Fruit fly (Drosophila melanogaster): Measurements from ENCODE around the gene Eph.

Eph gene

dm6 chr4:647388-647787 is 36.9 kb downstream of the Eph start:
- no peak for TF ChIP-seq Ets96B (tag; optimal IDR thresholded peaks at IDR 0.05)
- TF ChIP-seq Sox102F (GFP tag; optimal IDR thresholded peaks at IDR 0.05) = no peak
- no peak for TF ChIP-seq Sox15 (GFP tag; optimal IDR thresholded peaks at IDR 0.05)
- TF ChIP-seq Lpt (GFP tag; optimal IDR thresholded peaks at IDR 0.05) = no peak
- TF ChIP-seq dac (GFP tag; optimal IDR thresholded peaks at IDR 0.05) = no peak
- TF ChIP-seq CG6808 (GFP tag; optimal IDR thresholded peaks at IDR 0.05) = no peak
- TF ChIP-seq Sox14 (GFP tag; optimal IDR thresholded peaks at IDR 0.05) = no peak
- TF ChIP-seq CG8632 (GFP tag; optimal IDR thresholded peaks at IDR 0.05) = no peak
- no peak for TF ChIP-seq salr (GFP tag; optimal IDR thresholded peaks at IDR 0.05)

- TF ChIP-seq pdm3 (GFP tag; optimal IDR thresholded peaks at IDR 0.05) = no peak
- TF ChIP-seq Lpt (GFP tag; optimal IDR thresholded peaks at IDR 0.05) = no peak
- TF ChIP-seq CG7368 (GFP tag; optimal IDR thresholded peaks at IDR 0.05) = no peak
These were observed 48.6 kb downstream of the Eph start for dm6 chr4:659058-659588.

DNA sequence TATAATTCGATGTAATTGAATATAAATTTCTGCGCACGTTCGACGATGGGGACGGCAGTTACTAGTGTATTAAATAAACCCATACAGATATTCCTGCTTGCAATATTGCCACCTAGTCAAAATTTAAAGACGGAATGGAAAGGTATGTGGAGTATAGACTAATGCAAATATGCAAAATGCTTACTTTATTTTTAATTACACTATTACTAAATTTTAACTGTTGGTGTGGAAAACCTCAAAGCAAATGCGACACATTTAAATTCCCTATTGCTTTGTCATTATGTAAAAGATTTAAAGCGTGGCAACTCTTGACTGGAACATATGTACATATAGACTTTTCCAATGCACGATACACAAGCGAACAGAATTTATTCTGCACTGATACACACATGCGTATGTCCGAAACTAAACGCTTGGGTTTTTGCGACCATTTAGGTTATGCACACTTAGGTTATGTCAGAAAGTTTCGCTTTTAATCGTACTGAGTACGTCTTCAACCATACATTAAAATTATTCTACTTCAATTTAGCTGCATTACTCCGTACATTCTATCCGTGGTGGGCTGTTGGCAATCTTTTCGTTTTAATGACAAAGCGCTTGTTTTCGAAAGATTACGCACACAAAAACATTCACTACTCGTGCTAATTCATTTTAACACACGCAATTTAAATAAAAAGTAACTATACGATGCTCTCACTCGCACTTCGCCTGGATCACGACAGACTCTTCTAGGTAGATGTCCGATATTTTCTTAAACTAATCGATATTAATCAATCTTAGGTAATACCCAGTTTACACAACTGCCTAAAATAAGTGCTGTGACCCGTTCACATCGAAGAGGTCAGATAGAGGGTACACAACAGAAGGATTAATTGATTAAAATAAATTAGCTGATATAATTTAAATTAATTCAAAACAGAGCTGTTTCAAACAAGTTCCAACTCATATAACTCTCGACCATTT is 49.7 kb downstream of the Eph start, which contains the start of gene gw:
Gene gw, minus strand, starts transcription at position 725 of the 963 bp plus-strand sequence.
- peak; percentile 82 for TF ChIP-seq Sox102F (GFP tag; optimal IDR thresholded peaks at IDR 0.05)
- peak; percentile 84 for TF ChIP-seq CG10631 (GFP tag; optimal IDR thresholded peaks at IDR 0.05)
- TF ChIP-seq dac (GFP tag; optimal IDR thresholded peaks at IDR 0.05) = peak; percentile 6
- peak; percentile 66 for TF ChIP-seq Lpt (GFP tag; optimal IDR thresholded peaks at IDR 0.05)
- TF ChIP-seq spab (GFP tag; optimal IDR thresholded peaks at IDR 0.05) = no peak
- no peak for TF ChIP-seq CG11294 (GFP tag; IDR thresholded peaks at IDR 0.05)
- TF ChIP-seq lz (GFP tag; optimal IDR thresholded peaks at IDR 0.05) = peak; percentile 84
- TF ChIP-seq CG3919 (GFP tag; optimal IDR thresholded peaks at IDR 0.05) = no peak
- peak; percentile 83 for TF ChIP-seq Hr39 (GFP tag; optimal IDR thresholded peaks at IDR 0.05)
- TF ChIP-seq Ets21C (GFP tag; optimal IDR thresholded peaks at IDR 0.05) = peak; percentile 70
- peak; percentile 77 for TF ChIP-seq CG8319 (GFP tag; optimal IDR thresholded peaks at IDR 0.05)
- TF ChIP-seq CG9139 (GFP tag; optimal IDR thresholded peaks at IDR 0.05) = peak; percentile 21
- TF ChIP-seq CG34406 (GFP tag; optimal IDR thresholded peaks at IDR 0.05) = peak; percentile 83
- peak; percentile 87 for TF ChIP-seq CG31627 (GFP tag; optimal IDR thresholded peaks at IDR 0.05)
- TF ChIP-seq Blimp-1 (GFP tag; optimal IDR thresholded peaks at IDR 0.05) = peak; percentile 5
- TF ChIP-seq CG8632 (GFP tag; optimal IDR thresholded peaks at IDR 0.05) = peak; percentile 84
- TF ChIP-seq topi (GFP tag; optimal IDR thresholded peaks at IDR 0.05) = peak; percentile 87
- TF ChIP-seq Ets96B (tag; optimal IDR thresholded peaks at IDR 0.05) = peak; percentile 74
- TF ChIP-seq fkh (GFP tag; optimal IDR thresholded peaks at IDR 0.05) = peak; percentile 93
- TF ChIP-seq CG10669 (GFP tag; optimal IDR thresholded peaks at IDR 0.05) = peak; percentile 4
- TF ChIP-seq Smox (GFP tag; optimal IDR thresholded peaks at IDR 0.05) = peak; percentile 83
- TF ChIP-seq fd85E (GFP tag; optimal IDR thresholded peaks at IDR 0.05) = peak; percentile 33
- peak; percentile 29 for TF ChIP-seq CG1621 (tag; optimal IDR thresholded peaks at IDR 0.05)
- TF ChIP-seq eg (GFP tag; IDR thresholded peaks at IDR 0.05) = no peak
- TF ChIP-seq Hr4 (GFP tag; optimal IDR thresholded peaks at IDR 0.05) = peak; percentile 84
- peak; percentile 70 for TF ChIP-seq CG11902 (GFP tag; optimal IDR thresholded peaks at IDR 0.05)
- TF ChIP-seq pdm3 (GFP tag; optimal IDR thresholded peaks at IDR 0.05) = peak; percentile 89
- peak; percentile 78 for TF ChIP-seq CG6792 (GFP tag; optimal IDR thresholded peaks at IDR 0.05)
- no peak for TF ChIP-seq CG16779 (tag; optimal IDR thresholded peaks at IDR 0.05)
- peak; percentile 56 for TF ChIP-seq dsx (GFP tag; optimal IDR thresholded peaks at IDR 0.05; ENCODE audit: poor library complexity, severe bottlenecking)
- TF ChIP-seq CG8119 (GFP tag; IDR thresholded peaks at IDR 0.05) = no peak
- TF ChIP-seq Eip93F (GFP tag; optimal IDR thresholded peaks at IDR 0.05) = peak; percentile 70
- peak; percentile 59 to 79 for TF ChIP-seq ss (GFP tag; optimal IDR thresholded peaks at IDR 0.05)
- TF ChIP-seq fd59A (GFP tag; optimal IDR thresholded peaks at IDR 0.05) = no peak
- peak; percentile 85 for TF ChIP-seq acj6 (GFP tag; optimal IDR thresholded peaks at IDR 0.05)
- TF ChIP-seq net (GFP tag; optimal IDR thresholded peaks at IDR 0.05) = no peak
- no peak for TF ChIP-seq Hr38 (GFP tag; optimal IDR thresholded peaks at IDR 0.05)
- TF ChIP-seq esn (GFP tag; optimal IDR thresholded peaks at IDR 0.05) = peak; percentile 91
- TF ChIP-seq Eip78C (GFP tag) = peak; percentile 96
- TF ChIP-seq CG7368 (GFP tag; optimal IDR thresholded peaks at IDR 0.05) = peak; percentile 78
